Worm (Caenorhabditis elegans) whole organism, L3 larva: Measurements from ENCODE around the gene fbxb-1.
A peak's percentile ranks its signal among the peaks of the same experiment; 100 is the strongest.

Experiments
- R02D3.7 ChIP-seq: fragments of 150-350 bp; optimal IDR thresholded peaks from 2 replicates; lab custom pipeline; 2014; ENCODE audit warnings: missing biosample characterization, missing genetic modification characterization
- ZK546.5 ChIP-seq: sonication (generic microtip); optimal IDR thresholded peaks from 2 replicates; lab custom pipeline; 2017; ENCODE audit warnings: missing biosample characterization, missing genetic modification characterization
- aly-2 ChIP-seq: fragments of 150-350 bp; optimal IDR thresholded peaks from 2 replicates; lab custom pipeline; 2014; ENCODE audit warnings: missing biosample characterization, missing genetic modification characterization
- ama-1 ChIP-seq: fragments of 150-350 bp; optimal IDR thresholded peaks from 2 replicates; lab custom pipeline; 2018
- ceh-28 ChIP-seq: fragments of 150-350 bp; optimal IDR thresholded peaks from 2 replicates; lab custom pipeline; 2014; ENCODE audit warnings: missing biosample characterization, missing genetic modification reagents, missing genetic modification characterization
- ceh-82 ChIP-seq: fragments of 150-350 bp; optimal IDR thresholded peaks from 2 replicates; lab custom pipeline; 2014; ENCODE audit warnings: missing biosample characterization, missing genetic modification characterization
- ceh-9 ChIP-seq: sonication (generic microtip); optimal IDR thresholded peaks from 2 replicates; lab custom pipeline; 2018; ENCODE audit warnings: missing biosample characterization, missing genetic modification characterization
- daf-12 ChIP-seq: fragments of 150-350 bp; optimal IDR thresholded peaks from 2 replicates; lab custom pipeline; 2014; ENCODE audit warnings: missing biosample characterization, missing genetic modification reagents, missing genetic modification characterization
- egl-27 ChIP-seq: sonication (generic microtip); optimal IDR thresholded peaks from 4 replicates; lab custom pipeline; 2017; ENCODE audit warnings: missing biosample characterization, missing genetic modification reagents, missing genetic modification characterization
- egl-5 ChIP-seq: fragments of 150-350 bp; optimal IDR thresholded peaks from 2 replicates; lab custom pipeline; 2017; ENCODE audit warnings: missing biosample characterization, missing genetic modification reagents, missing genetic modification characterization, inconsistent platforms
- elt-1 ChIP-seq: fragments of 150-350 bp; optimal IDR thresholded peaks from 2 replicates; lab custom pipeline; 2014; ENCODE audit warnings: missing biosample characterization, missing genetic modification characterization
- elt-2 ChIP-seq: sonication (generic microtip); optimal IDR thresholded peaks from 2 replicates; lab custom pipeline; 2016; ENCODE audit warnings: missing genetic modification reagents, mild to moderate bottlenecking, missing genetic modification characterization, missing compliant biosample characterization
- elt-3 ChIP-seq, 3 experiments: fragments of 150-350 bp in 1 of 3; sonication (generic microtip) in 2 of 3; optimal IDR thresholded peaks; 2 replicates in 2 of 3; 4 replicates in 1 of 3; lab custom pipeline; 2014 to 2017; ENCODE audit warnings: missing biosample characterization in 3 of 3, missing genetic modification characterization in 3 of 3
- fkh-2 ChIP-seq: fragments of 150-350 bp; optimal IDR thresholded peaks from 2 replicates; lab custom pipeline; 2014; ENCODE audit warnings: missing biosample characterization, missing genetic modification reagents, missing genetic modification characterization
- fos-1 ChIP-seq: fragments of 150-350 bp; optimal IDR thresholded peaks from 2 replicates; lab custom pipeline; 2014; ENCODE audit warnings: missing biosample characterization, missing genetic modification characterization
- hmg-11 ChIP-seq: sonication (generic microtip); optimal IDR thresholded peaks from 2 replicates; lab custom pipeline; 2016; ENCODE audit warnings: missing genetic modification characterization, missing compliant biosample characterization
- jun-1 ChIP-seq: fragments of 150-350 bp; optimal IDR thresholded peaks from 2 replicates; lab custom pipeline; 2014; ENCODE audit warnings: missing biosample characterization, missing genetic modification reagents, missing genetic modification characterization
- lin-39 ChIP-seq: fragments of 150-350 bp; optimal IDR thresholded peaks from 2 replicates; lab custom pipeline; 2018; ENCODE audit warnings: missing biosample characterization, missing genetic modification reagents, missing genetic modification characterization
- nfya-1 ChIP-seq: sonication (generic microtip); optimal IDR thresholded peaks from 2 replicates; lab custom pipeline; 2017; ENCODE audit warnings: missing genetic modification characterization, mild to moderate bottlenecking, missing compliant biosample characterization, antibody characterized with exemption, moderate library complexity; ENCODE audit not compliant: insufficient read depth
- nhr-11 ChIP-seq: fragments of 150-350 bp; optimal IDR thresholded peaks from 2 replicates; lab custom pipeline; 2014; ENCODE audit warnings: missing biosample characterization, missing genetic modification characterization
- nhr-12 ChIP-seq: fragments of 150-350 bp; optimal IDR thresholded peaks from 2 replicates; lab custom pipeline; 2014; ENCODE audit warnings: missing biosample characterization, missing genetic modification characterization
- nhr-23 ChIP-seq: fragments of 150-350 bp; optimal IDR thresholded peaks from 2 replicates; lab custom pipeline; 2014; ENCODE audit warnings: missing biosample characterization, missing genetic modification reagents, missing genetic modification characterization
- nhr-237 ChIP-seq: fragments of 150-350 bp; optimal IDR thresholded peaks from 2 replicates; lab custom pipeline; 2014; ENCODE audit warnings: missing biosample characterization, missing genetic modification characterization
- nhr-25 ChIP-seq: sonication (generic microtip); optimal IDR thresholded peaks from 2 replicates; lab custom pipeline; 2017; ENCODE audit warnings: missing biosample characterization, missing genetic modification characterization
- nhr-28 ChIP-seq: fragments of 150-350 bp; optimal IDR thresholded peaks from 2 replicates; lab custom pipeline; 2014; ENCODE audit warnings: missing biosample characterization, missing genetic modification characterization
- nhr-43 ChIP-seq: sonication (generic microtip); optimal IDR thresholded peaks from 2 replicates; lab custom pipeline; 2016; ENCODE audit warnings: mild to moderate bottlenecking, missing genetic modification characterization, missing compliant biosample characterization; ENCODE audit not compliant: poor library complexity, severe bottlenecking
- nhr-76 ChIP-seq: fragments of 150-350 bp; sonication (generic microtip); optimal IDR thresholded peaks from 5 replicates; lab custom pipeline; 2014; ENCODE audit warnings: missing biosample characterization, missing genetic modification characterization
- nhr-77 ChIP-seq: fragments of 150-350 bp; optimal IDR thresholded peaks from 2 replicates; lab custom pipeline; 2014; ENCODE audit warnings: missing biosample characterization, missing genetic modification characterization
- pha-4 ChIP-seq: fragments of 150-350 bp; optimal IDR thresholded peaks from 2 replicates; lab custom pipeline; 2014; ENCODE audit warnings: missing biosample characterization, missing genetic modification reagents, missing genetic modification characterization
- pqm-1 ChIP-seq: fragments of 150-350 bp; optimal IDR thresholded peaks from 2 replicates; lab custom pipeline; 2017; ENCODE audit warnings: missing biosample characterization, missing genetic modification characterization, inconsistent platforms
- skn-1 ChIP-seq: fragments of 150-350 bp; optimal IDR thresholded peaks from 2 replicates; lab custom pipeline; 2014; ENCODE audit warnings: missing biosample characterization, missing genetic modification characterization
- snpc-4 ChIP-seq: fragments of 150-350 bp; optimal IDR thresholded peaks from 2 replicates; lab custom pipeline; 2014; ENCODE audit warnings: missing biosample characterization, missing genetic modification characterization
- tbx-2 ChIP-seq: sonication (generic microtip); optimal IDR thresholded peaks from 2 replicates; lab custom pipeline; 2016; ENCODE audit warnings: mild to moderate bottlenecking, missing genetic modification characterization, missing compliant biosample characterization
- unc-39 ChIP-seq: sonication (generic microtip); optimal IDR thresholded peaks from 4 replicates; lab custom pipeline; 2017; ENCODE audit warnings: missing biosample characterization, missing genetic modification characterization
- zag-1 ChIP-seq: fragments of 150-350 bp; optimal IDR thresholded peaks from 2 replicates; lab custom pipeline; 2014; ENCODE audit warnings: missing biosample characterization, missing genetic modification characterization
- ztf-11 ChIP-seq: fragments of 150-350 bp; optimal IDR thresholded peaks from 2 replicates; lab custom pipeline; 2014; ENCODE audit warnings: missing biosample characterization, missing genetic modification characterization

Gene fbxb-1

ce11 chrV:19240129-19240528 is at the start of gene fbxb-1, which contains the start of gene fbxb-115:
TSS of gene fbxb-1 (plus strand) at chrV:19240354.
TSS of gene fbxb-115 (minus strand) at chrV:19240229.
- TF ChIP-seq R02D3.7 (tag; lab: Kevin White, UChicago) = no peak
- no peak for TF ChIP-seq lin-39 (tag; lab: Kevin White, UChicago)
- TF ChIP-seq zag-1 = no peak
- TF ChIP-seq elt-1 (tag; lab: Kevin White, UChicago) = no peak
- TF ChIP-seq tbx-2 = no peak
- TF ChIP-seq jun-1 (tag; lab: Kevin White, UChicago) = no peak
- TF ChIP-seq daf-12 (tag; lab: Kevin White, UChicago) = no peak
- no peak for TF ChIP-seq ztf-11 (tag; lab: Kevin White, UChicago)
- TF ChIP-seq nhr-237 (tag; lab: Kevin White, UChicago) = no peak
- no peak for TF ChIP-seq nhr-11 (tag; lab: Kevin White, UChicago)
- TF ChIP-seq nhr-23 (tag; lab: Kevin White, UChicago) = no peak
- TF ChIP-seq nhr-43 = no peak
- no peak for TF ChIP-seq nhr-25 (tag; lab: Kevin White, UChicago)
- no peak for TF ChIP-seq ceh-9
- no peak for TF ChIP-seq fos-1 (tag; lab: Kevin White, UChicago)

ce11 chrV:19201190-19201589 is 39.0 kb upstream of the fbxb-1 start:
- TF ChIP-seq elt-2 = no peak
- TF ChIP-seq ZK546.5 (tag; lab: Kevin White, UChicago) = no peak
- no peak for TF ChIP-seq ztf-11 (tag; lab: Kevin White, UChicago)
- no peak for TF ChIP-seq ama-1 (lab: Kevin White, UChicago)
- no peak for TF ChIP-seq snpc-4
- TF ChIP-seq fkh-2 (tag; lab: Kevin White, UChicago) = no peak
- TF ChIP-seq aly-2 (tag; lab: Kevin White, UChicago) = no peak
- no peak for TF ChIP-seq nhr-77 (tag; lab: Kevin White, UChicago)
- no peak for TF ChIP-seq nhr-76 (tag; lab: Kevin White, UChicago)
- no peak for TF ChIP-seq skn-1
- no peak for TF ChIP-seq egl-5 (tag; lab: Kevin White, UChicago)
- TF ChIP-seq ceh-9 = no peak
- TF ChIP-seq daf-12 (tag; lab: Kevin White, UChicago) = no peak
- TF ChIP-seq unc-39 (tag; lab: Kevin White, UChicago) = no peak

- TF ChIP-seq egl-27 = no peak
- no peak for TF ChIP-seq nhr-12 (tag; lab: Kevin White, UChicago)
- TF ChIP-seq elt-3 (tag; optimal IDR thresholded peaks at IDR 0.05; lab: Kevin White, UChicago) = no peak
- TF ChIP-seq ceh-82 (tag; lab: Kevin White, UChicago) = no peak
- no peak for TF ChIP-seq lin-39 (tag; lab: Kevin White, UChicago)
- TF ChIP-seq ceh-9 = no peak
- TF ChIP-seq ceh-28 (tag; lab: Kevin White, UChicago) = no peak
Measured at ce11 chrV:19202800-19203199, 37.4 kb upstream of the fbxb-1 start.

- TF ChIP-seq fos-1 (tag; lab: Kevin White, UChicago) (no peak), elt-2 (peak; percentile 81), pqm-1 (peak; percentile 68)
Measured at ce11 chrV:19203299-19203698, 36.9 kb upstream of the fbxb-1 start, which contains the start of gene Y39B6A.1. TSS of gene Y39B6A.1 (minus strand) at chrV:19203607.

ce11 chrV:19205450-19205849 is 34.7 kb upstream of the fbxb-1 start:
- TF ChIP-seq pqm-1 (peak; percentile 93), jun-1 (tag; lab: Kevin White, UChicago) (peak; percentile 50), elt-2 (peak; percentile 96), aly-2 (tag; lab: Kevin White, UChicago) (no peak), nfya-1 (peak; percentile 11)

- TF ChIP-seq pha-4 (peak; percentile 1), pqm-1 (peak; percentile 71), hmg-11 (tag; lab: Kevin White, UChicago) (no peak), nhr-11 (tag; lab: Kevin White, UChicago) (no peak), elt-2 (peak; percentile 92), nhr-28 (tag; lab: Kevin White, UChicago) (no peak), fos-1 (tag; lab: Kevin White, UChicago) (no peak)
Measured at ce11 chrV:19206911-19207310, 33.2 kb upstream of the fbxb-1 start.
